Worm (Caenorhabditis elegans) whole organism, L2 larva: ENCODE data around the gene lin-5.

Experiments used
- C34F6.9 ChIP-seq: fragments of 150-350 bp; optimal IDR thresholded peaks from 2 replicates; lab custom pipeline; 2014; ENCODE audit warnings: missing biosample characterization, missing genetic modification characterization
- F13H6.1 ChIP-seq: sonication (generic microtip); optimal IDR thresholded peaks from 2 replicates; lab custom pipeline; 2016; ENCODE audit warnings: missing genetic modification characterization, missing compliant biosample characterization
- ZK546.5 ChIP-seq: sonication (generic microtip); optimal IDR thresholded peaks from 2 replicates; lab custom pipeline; 2017; ENCODE audit warnings: missing biosample characterization, missing genetic modification characterization
- aly-2 ChIP-seq: fragments of 150-350 bp; optimal IDR thresholded peaks from 2 replicates; lab custom pipeline; 2014; ENCODE audit warnings: missing biosample characterization, missing genetic modification characterization
- ama-1 ChIP-seq: fragments of 150-350 bp; optimal IDR thresholded peaks from 2 replicates; lab custom pipeline; 2018; ENCODE audit warnings: inconsistent platforms
- blmp-1 ChIP-seq: sonication (generic microtip); optimal IDR thresholded peaks from 2 replicates; lab custom pipeline; 2017; ENCODE audit warnings: missing genetic modification characterization, mild to moderate bottlenecking, missing compliant biosample characterization, antibody characterized with exemption, moderate library complexity; ENCODE audit not compliant: insufficient read depth
- ceh-16 ChIP-seq: fragments of 150-350 bp; optimal IDR thresholded peaks from 2 replicates; lab custom pipeline; 2014; ENCODE audit warnings: missing biosample characterization, missing genetic modification characterization
- ceh-82 ChIP-seq: fragments of 150-350 bp; optimal IDR thresholded peaks from 2 replicates; lab custom pipeline; 2014; ENCODE audit warnings: missing biosample characterization, missing genetic modification characterization
- crh-2 ChIP-seq: sonication (generic microtip); optimal IDR thresholded peaks from 2 replicates; lab custom pipeline; 2017; ENCODE audit warnings: missing biosample characterization, missing genetic modification characterization
- dmd-4 ChIP-seq: sonication (generic microtip); optimal IDR thresholded peaks from 2 replicates; lab custom pipeline; 2017; ENCODE audit warnings: missing biosample characterization, missing genetic modification characterization
- egl-27 ChIP-seq: sonication (generic microtip); optimal IDR thresholded peaks from 3 replicates; lab custom pipeline; 2017; ENCODE audit warnings: missing biosample characterization, missing genetic modification reagents, missing genetic modification characterization
- elt-1 ChIP-seq: fragments of 150-350 bp; optimal IDR thresholded peaks from 2 replicates; lab custom pipeline; 2014; ENCODE audit warnings: missing biosample characterization, missing genetic modification characterization
- fos-1 ChIP-seq: fragments of 150-350 bp; optimal IDR thresholded peaks from 2 replicates; lab custom pipeline; 2014; ENCODE audit warnings: missing biosample characterization, missing genetic modification characterization
- gmeb-1 ChIP-seq: fragments of 150-350 bp; optimal IDR thresholded peaks from 2 replicates; lab custom pipeline; 2014; ENCODE audit warnings: missing biosample characterization, missing genetic modification characterization
- lin-11 ChIP-seq: fragments of 150-350 bp; sonication (generic microtip); optimal IDR thresholded peaks from 2 replicates; lab custom pipeline; 2014; ENCODE audit warnings: missing biosample characterization, missing genetic modification characterization, inconsistent platforms, mixed read lengths
- lin-13 ChIP-seq: fragments of 150-350 bp; optimal IDR thresholded peaks from 2 replicates; lab custom pipeline; 2014; ENCODE audit warnings: missing biosample characterization, missing genetic modification reagents, missing genetic modification characterization
- lin-39 ChIP-seq: fragments of 150-350 bp; optimal IDR thresholded peaks from 2 replicates; lab custom pipeline; 2014; ENCODE audit warnings: missing biosample characterization, missing genetic modification reagents, missing genetic modification characterization
- lsy-2 ChIP-seq, 2 experiments: fragments of 150-350 bp in 1 of 2; sonication (generic microtip) in 1 of 2; optimal IDR thresholded peaks; 2 replicates each; lab custom pipeline; 2014 to 2017; ENCODE audit warnings: missing biosample characterization in 2 of 2, missing genetic modification characterization in 2 of 2
- mab-5 ChIP-seq: fragments of 150-350 bp; optimal IDR thresholded peaks from 2 replicates; lab custom pipeline; 2014; ENCODE audit warnings: missing biosample characterization, missing genetic modification characterization
- mdl-1 ChIP-seq, 2 experiments: fragments of 150-350 bp in 1 of 2; sonication (generic microtip) in 1 of 2; optimal IDR thresholded peaks; 2 replicates each; lab custom pipeline; 2017; ENCODE audit warnings: missing biosample characterization in 2 of 2, missing genetic modification characterization in 2 of 2
- nhr-10 ChIP-seq: sonication (generic microtip); optimal IDR thresholded peaks from 2 replicates; lab custom pipeline; 2017; ENCODE audit warnings: missing biosample characterization, missing genetic modification characterization
- nhr-11 ChIP-seq: fragments of 150-350 bp; optimal IDR thresholded peaks from 2 replicates; lab custom pipeline; 2014; ENCODE audit warnings: missing biosample characterization, missing genetic modification characterization
- nhr-12 ChIP-seq: fragments of 150-350 bp; optimal IDR thresholded peaks from 2 replicates; lab custom pipeline; 2014; ENCODE audit warnings: missing biosample characterization, missing genetic modification characterization
- nhr-129 ChIP-seq: fragments of 150-350 bp; optimal IDR thresholded peaks from 2 replicates; lab custom pipeline; 2014; ENCODE audit warnings: missing biosample characterization, missing genetic modification characterization
- nhr-21 ChIP-seq: fragments of 150-350 bp; optimal IDR thresholded peaks from 2 replicates; lab custom pipeline; 2014; ENCODE audit warnings: missing biosample characterization, missing genetic modification characterization
- nhr-23 ChIP-seq: fragments of 150-350 bp; optimal IDR thresholded peaks from 2 replicates; lab custom pipeline; 2014; ENCODE audit warnings: missing biosample characterization, missing genetic modification reagents, missing genetic modification characterization
- nhr-237 ChIP-seq: fragments of 150-350 bp; optimal IDR thresholded peaks from 2 replicates; lab custom pipeline; 2014; ENCODE audit warnings: missing biosample characterization, missing genetic modification characterization
- nhr-25 ChIP-seq: fragments of 150-350 bp; sonication (generic microtip); optimal IDR thresholded peaks from 3 replicates; lab custom pipeline; 2014; ENCODE audit warnings: missing biosample characterization, missing genetic modification characterization
- nhr-77 ChIP-seq: fragments of 150-350 bp; optimal IDR thresholded peaks from 2 replicates; lab custom pipeline; 2014; ENCODE audit warnings: missing biosample characterization, missing genetic modification characterization
- peb-1 ChIP-seq: fragments of 150-350 bp; optimal IDR thresholded peaks from 2 replicates; lab custom pipeline; 2014; ENCODE audit warnings: missing biosample characterization, missing genetic modification characterization
- skn-1 ChIP-seq: sonication (generic microtip); optimal IDR thresholded peaks from 2 replicates; lab custom pipeline; 2017; ENCODE audit warnings: missing biosample characterization, missing genetic modification characterization
- sma-3 ChIP-seq: sonication (generic microtip); optimal IDR thresholded peaks from 2 replicates; lab custom pipeline; 2016; ENCODE audit warnings: missing genetic modification reagents, missing genetic modification characterization, missing compliant biosample characterization
- sma-9 ChIP-seq, 2 experiments: fragments of 150-350 bp in 1 of 2; sonication (generic microtip) in 1 of 2; optimal IDR thresholded peaks; 2 replicates each; lab custom pipeline; 2014 to 2016; ENCODE audit warnings: missing genetic modification characterization in 2 of 2, mild to moderate bottlenecking in 1 of 2, missing biosample characterization in 1 of 2, missing compliant biosample characterization in 1 of 2, missing genetic modification reagents in 1 of 2, moderate library complexity in 1 of 2
- unc-39 ChIP-seq: fragments of 150-350 bp; optimal IDR thresholded peaks from 2 replicates; lab custom pipeline; 2014; ENCODE audit warnings: missing biosample characterization, missing genetic modification characterization
- unc-55 ChIP-seq: fragments of 150-350 bp; sonication (generic microtip); optimal IDR thresholded peaks from 3 replicates; lab custom pipeline; 2014; ENCODE audit warnings: missing biosample characterization, missing genetic modification reagents, missing genetic modification characterization
- zag-1 ChIP-seq: fragments of 150-350 bp; optimal IDR thresholded peaks from 2 replicates; lab custom pipeline; 2014; ENCODE audit warnings: missing biosample characterization, missing genetic modification characterization
- ztf-1 ChIP-seq: fragments of 200-800 bp; sonication (Bioruptor generic); conservative IDR thresholded peaks from 2 replicates; pipeline ENCODE4 v1.3.6; 2022; ENCODE audit warnings: missing genetic modification characterization, missing compliant biosample characterization
- ztf-11 ChIP-seq: sonication (generic microtip); optimal IDR thresholded peaks from 2 replicates; lab custom pipeline; 2017; ENCODE audit warnings: missing biosample characterization, missing genetic modification characterization

Gene lin-5

ce11 chrII:7870632-7871031, 10.3 kb downstream of the lin-5 start (continued):
- TF ChIP-seq mdl-1 (tag; optimal IDR thresholded peaks at IDR 0.05; lab: Kevin White, UChicago) (no peak), mab-5 (tag; lab: Kevin White, UChicago) (no peak), nhr-237 (tag; lab: Kevin White, UChicago) (no peak)

ce11 chrII:7873843-7874372, 13.5 kb downstream of the lin-5 start, which contains the start of gene T01H3.3:
T01H3.3 (minus strand) TSS chrII:7873893.
- TF ChIP-seq crh-2 (tag; lab: Kevin White, UChicago) (peak; percentile 39), ztf-11 (tag; lab: Kevin White, UChicago) (no peak), nhr-25 (tag; lab: Kevin White, UChicago) (peak; percentile 31), lin-13 (GFP tag; lab: Kevin White, UChicago) (peak; percentile 44), gmeb-1 (tag; lab: Kevin White, UChicago) (peak; percentile 16), ZK546.5 (tag; lab: Kevin White, UChicago) (no peak), nhr-129 (tag; lab: Kevin White, UChicago) (peak; percentile 36), unc-55 (GFP tag; lab: Kevin White, UChicago) (peak; percentile 77), lsy-2 (tag; optimal IDR thresholded peaks at IDR 0.05; lab: Kevin White, UChicago) (peak in 1 of 2 experiments; percentile 82), egl-27 (tag; lab: Kevin White, UChicago) (no peak), lin-39 (tag; lab: Kevin White, UChicago) (no peak), nhr-237 (tag; lab: Kevin White, UChicago) (no peak), ceh-82 (tag; lab: Kevin White, UChicago) (no peak), elt-1 (tag; lab: Kevin White, UChicago) (no peak), C34F6.9 (tag; lab: Kevin White, UChicago) (peak; percentile 67), nhr-21 (tag; lab: Kevin White, UChicago) (no peak), sma-9 (GFP tag; optimal IDR thresholded peaks at IDR 0.05; lab: Kevin White, UChicago) (peak; percentile 32), sma-9 (tag; optimal IDR thresholded peaks at IDR 0.05; lab: Kevin White, UChicago) (no peak), lin-11 (tag; lab: Kevin White, UChicago) (peak; percentile 11), dmd-4 (tag; lab: Kevin White, UChicago) (no peak), mdl-1 (tag; optimal IDR thresholded peaks at IDR 0.05; lab: Kevin White, UChicago) (no peak)
- TF ChIP-seq, all 48 proteins: peak for 10

- TF ChIP-seq crh-2 (tag; lab: Kevin White, UChicago) (peak; percentile 3), ama-1 (lab: Kevin White, UChicago) (peak; percentile 2), lsy-2 (tag; optimal IDR thresholded peaks at IDR 0.05; lab: Kevin White, UChicago) (peak in 1 of 2 experiments; percentile 12), sma-3 (GFP tag; lab: Kevin White, UChicago) (no peak)
Measured at ce11 chrII:7877744-7878468, 17.5 kb downstream of the lin-5 start, which contains the start of gene T01H3.2. T01H3.2 (minus strand) TSS chrII:7877994.

ce11 chrII:7879266-7879718, 18.9 kb downstream of the lin-5 start, which contains the start of the genes vha-4 and T01H3.5:
vha-4 (minus strand) TSS chrII:7879316.
T01H3.5 (plus strand) TSS chrII:7879616.
- TF ChIP-seq nhr-129 (tag; lab: Kevin White, UChicago) (peak; percentile 5), skn-1 (tag; lab: Kevin White, UChicago) (no peak), nhr-25 (tag; lab: Kevin White, UChicago) (no peak), nhr-23 (tag; lab: Kevin White, UChicago) (no peak), nhr-77 (tag; lab: Kevin White, UChicago) (no peak), nhr-10 (tag; lab: Kevin White, UChicago) (no peak), elt-1 (tag; lab: Kevin White, UChicago) (no peak), nhr-237 (tag; lab: Kevin White, UChicago) (no peak), lin-11 (tag; lab: Kevin White, UChicago) (no peak), nhr-11 (tag; lab: Kevin White, UChicago) (no peak), F13H6.1 (tag; lab: Kevin White, UChicago) (no peak), lin-39 (tag; lab: Kevin White, UChicago) (no peak), fos-1 (tag; lab: Kevin White, UChicago) (peak; percentile 62), gmeb-1 (tag; lab: Kevin White, UChicago) (no peak), ZK546.5 (tag; lab: Kevin White, UChicago) (no peak), zag-1 (tag; lab: Kevin White, UChicago) (no peak), ama-1 (lab: Kevin White, UChicago) (no peak), sma-3 (GFP tag; lab: Kevin White, UChicago) (no peak), ceh-16 (tag; lab: Kevin White, UChicago) (no peak), peb-1 (tag; lab: Kevin White, UChicago) (no peak), unc-55 (GFP tag; lab: Kevin White, UChicago) (peak; percentile 16), ztf-1 (no peak), blmp-1 (tag; lab: Kevin White, UChicago) (no peak), nhr-12 (no peak), lsy-2 (tag; optimal IDR thresholded peaks at IDR 0.05; lab: Kevin White, UChicago) (peak in 1 of 2 experiments; percentile 12), egl-27 (tag; lab: Kevin White, UChicago) (no peak), aly-2 (tag; lab: Kevin White, UChicago) (no peak), unc-39 (no peak), crh-2 (tag; lab: Kevin White, UChicago) (no peak)
